Fruit fly (Drosophila melanogaster) whole organism, embryonic: ENCODE data around the gene ghi.
A peak's percentile ranks its signal among the peaks of the same experiment; 100 is the strongest.

Experiments used
- ATbp ChIP-seq: fragments of 200-800 bp; sonication (Bioruptor generic); optimal IDR thresholded peaks from 2 replicates; lab custom pipeline; 2017; ENCODE audit warnings: missing biosample characterization, mild to moderate bottlenecking, missing genetic modification characterization, missing genetic modification reagents
- Adf1 ChIP-seq: fragments of 200-800 bp; sonication (Bioruptor generic); IDR thresholded peaks from 2 replicates; pipeline ENCODE4 v1.3.6; 2022; ENCODE audit warnings: missing biosample characterization, missing genetic modification characterization
- Blimp-1 ChIP-seq: fragments of 200-800 bp; sonication (Bioruptor generic); optimal IDR thresholded peaks from 3 replicates; lab custom pipeline; 2018; ENCODE audit warnings: missing biosample characterization, missing genetic modification characterization, mild to moderate bottlenecking, moderate library complexity, missing genetic modification reagents
- CG10979 ChIP-seq: fragments of 200-800 bp; sonication (Bioruptor generic); optimal IDR thresholded peaks from 2 replicates; lab custom pipeline; 2018; ENCODE audit warnings: missing biosample characterization, mild to moderate bottlenecking, missing genetic modification characterization, moderate library complexity
- CG11504 ChIP-seq: fragments of 200-800 bp; sonication (Bioruptor generic); optimal IDR thresholded peaks from 3 replicates; lab custom pipeline; 2019; ENCODE audit warnings: missing biosample characterization, mild to moderate bottlenecking, missing genetic modification characterization, moderate library complexity
- CG11695 ChIP-seq: fragments of 200-800 bp; sonication (Bioruptor generic); IDR thresholded peaks from 3 replicates; pipeline ENCODE4 v1.3.6; 2022; ENCODE audit warnings: missing biosample characterization, missing genetic modification characterization
- CG12219 ChIP-seq: fragments of 200-800 bp; sonication (Bioruptor generic); optimal IDR thresholded peaks from 3 replicates; lab custom pipeline; 2018; ENCODE audit warnings: missing biosample characterization, mild to moderate bottlenecking, missing genetic modification characterization
- CG13424 ChIP-seq: fragments of 200-800 bp; sonication (Bioruptor generic); optimal IDR thresholded peaks from 2 replicates; lab custom pipeline; 2019; ENCODE audit warnings: missing biosample characterization, mild to moderate bottlenecking, missing genetic modification characterization, moderate library complexity
- CG14441 ChIP-seq: fragments of 200-800 bp; sonication (Bioruptor generic); IDR thresholded peaks from 2 replicates; pipeline ENCODE4 v1.3.6; 2022; ENCODE audit warnings: missing biosample characterization, missing genetic modification characterization
- CG15601 ChIP-seq: fragments of 200-800 bp; sonication (Bioruptor generic); optimal IDR thresholded peaks from 3 replicates; lab custom pipeline; 2019; ENCODE audit warnings: missing biosample characterization, mild to moderate bottlenecking, missing genetic modification characterization, moderate library complexity
- CG17359 ChIP-seq: fragments of 200-800 bp; sonication (Bioruptor generic); optimal IDR thresholded peaks from 3 replicates; lab custom pipeline; 2018; ENCODE audit warnings: missing biosample characterization, mild to moderate bottlenecking, missing genetic modification characterization, moderate library complexity
- CG17385 ChIP-seq: fragments of 200-800 bp; sonication (Bioruptor generic); optimal IDR thresholded peaks from 3 replicates; lab custom pipeline; 2018; ENCODE audit warnings: missing biosample characterization, mild to moderate bottlenecking, missing genetic modification characterization
- CG18599 ChIP-seq: fragments of 200-800 bp; sonication (Bioruptor generic); optimal IDR thresholded peaks from 3 replicates; lab custom pipeline; 2017; ENCODE audit warnings: missing biosample characterization, missing genetic modification characterization, mild to moderate bottlenecking, moderate library complexity, missing genetic modification reagents
- CG2678 ChIP-seq: fragments of 200-800 bp; sonication (Bioruptor generic); optimal IDR thresholded peaks from 3 replicates; lab custom pipeline; 2019; ENCODE audit warnings: missing biosample characterization, mild to moderate bottlenecking, missing genetic modification characterization, moderate library complexity
- CG30403 ChIP-seq: fragments of 200-800 bp; sonication (Bioruptor generic); optimal IDR thresholded peaks from 3 replicates; lab custom pipeline; 2016; ENCODE audit warnings: missing biosample characterization, missing genetic modification characterization
- CG32532 ChIP-seq: fragments of 200-800 bp; sonication (Bioruptor generic); IDR thresholded peaks from 2 replicates; pipeline ENCODE4 v1.3.6; 2022; ENCODE audit warnings: missing biosample characterization, missing genetic modification characterization
- CG3407 ChIP-seq: fragments of 200-800 bp; sonication (Bioruptor generic); optimal IDR thresholded peaks from 2 replicates; lab custom pipeline; 2018; ENCODE audit warnings: missing biosample characterization, mild to moderate bottlenecking, missing genetic modification characterization
- CG3726 ChIP-seq: fragments of 200-800 bp; sonication (Bioruptor generic); IDR thresholded peaks from 3 replicates; pipeline ENCODE4, ENCODE4 v1.3.6; 2022; ENCODE audit warnings: missing biosample characterization, missing genetic modification characterization
- Drgx ChIP-seq: fragments of 200-800 bp; sonication (Bioruptor generic); IDR thresholded peaks from 2 replicates; pipeline ENCODE4 v1.3.6; 2022; ENCODE audit warnings: missing biosample characterization, missing genetic modification characterization
- Hmr ChIP-seq: fragments of 200-800 bp; sonication (Bioruptor generic); optimal IDR thresholded peaks from 3 replicates; lab custom pipeline; 2017; ENCODE audit warnings: mild to moderate bottlenecking, missing biosample characterization, missing genetic modification reagents, missing genetic modification characterization
- Hr51 ChIP-seq, 2 experiments: fragments of 200-800 bp; sonication (Bioruptor generic); optimal IDR thresholded peaks; 2 replicates in 1 of 2; 3 replicates in 1 of 2; lab custom pipeline; 2016 to 2018; ENCODE audit warnings: missing biosample characterization in 2 of 2, missing genetic modification characterization in 2 of 2, mild to moderate bottlenecking in 1 of 2, moderate library complexity in 1 of 2
- Mad ChIP-seq: fragments of 200-800 bp; sonication (Bioruptor generic); optimal IDR thresholded peaks from 2 replicates; lab custom pipeline; 2016; ENCODE audit warnings: missing biosample characterization, missing genetic modification characterization
- Med ChIP-seq: fragments of 200-800 bp; sonication (Bioruptor generic); peaks from one replicate; lab custom pipeline; 2016; ENCODE audit warnings: missing biosample characterization, missing genetic modification characterization, mild to moderate bottlenecking, inconsistent platforms, moderate library complexity
- Oli ChIP-seq: fragments of 200-800 bp; sonication (Bioruptor generic); optimal IDR thresholded peaks from 2 replicates; lab custom pipeline; 2018; ENCODE audit warnings: missing biosample characterization, mild to moderate bottlenecking, missing genetic modification characterization, moderate library complexity
- PHDP ChIP-seq: fragments of 200-800 bp; sonication (Bioruptor generic); optimal IDR thresholded peaks from 3 replicates; lab custom pipeline; 2018; ENCODE audit warnings: missing biosample characterization, mild to moderate bottlenecking, missing genetic modification characterization, moderate library complexity
- Pdp1 ChIP-seq, 2 experiments: fragments of 200-800 bp; sonication (Bioruptor generic); optimal IDR thresholded peaks; 3 replicates each; lab custom pipeline; 2016; ENCODE audit warnings: missing biosample characterization in 2 of 2, missing genetic modification characterization in 2 of 2, mild to moderate bottlenecking in 1 of 2, moderate library complexity in 1 of 2
- Ptx1 ChIP-seq: fragments of 200-800 bp; sonication (Bioruptor generic); IDR thresholded peaks from 2 replicates; pipeline ENCODE4 v1.3.6; 2022; ENCODE audit warnings: missing biosample characterization, missing genetic modification characterization
- Sox100B ChIP-seq: fragments of 200-800 bp; sonication (Bioruptor generic); optimal IDR thresholded peaks from 3 replicates; lab custom pipeline; 2018; ENCODE audit warnings: missing biosample characterization, mild to moderate bottlenecking, missing genetic modification characterization
- Xrp1 ChIP-seq: fragments of 200-800 bp; sonication (Bioruptor generic); IDR thresholded peaks from 2 replicates; pipeline ENCODE4 v1.3.6; 2022; ENCODE audit warnings: missing biosample characterization, missing genetic modification characterization
- ci ChIP-seq: fragments of 200-800 bp; sonication (Bioruptor generic); IDR thresholded peaks from 3 replicates; pipeline ENCODE4 v1.3.6; 2022; ENCODE audit warnings: missing biosample characterization, missing genetic modification characterization
- dmrt99B ChIP-seq: fragments of 200-800 bp; sonication (Bioruptor generic); optimal IDR thresholded peaks from 2 replicates; lab custom pipeline; 2018; ENCODE audit warnings: missing biosample characterization, mild to moderate bottlenecking, missing genetic modification characterization, moderate library complexity
- eyg ChIP-seq: fragments of 200-800 bp; sonication (Bioruptor generic); optimal IDR thresholded peaks from 3 replicates; lab custom pipeline; 2016; ENCODE audit warnings: missing biosample characterization, missing genetic modification characterization
- gem ChIP-seq: fragments of 200-800 bp; sonication (Bioruptor generic); optimal IDR thresholded peaks from 2 replicates; lab custom pipeline; 2019; ENCODE audit warnings: missing biosample characterization, mild to moderate bottlenecking, missing genetic modification characterization, moderate library complexity
- grau ChIP-seq: fragments of 200-800 bp; optimal IDR thresholded peaks from 3 replicates; lab custom pipeline; 2019; ENCODE audit warnings: missing biosample characterization, mild to moderate bottlenecking, missing genetic modification characterization, moderate library complexity
- her ChIP-seq: fragments of 200-800 bp; sonication (Bioruptor generic); optimal IDR thresholded peaks from 2 replicates; lab custom pipeline; 2016; ENCODE audit warnings: missing biosample characterization, missing genetic modification characterization
- hkb ChIP-seq, 2 experiments: fragments of 200-800 bp in 1 of 2; fragments of >200 bp in 1 of 2; sonication (Bioruptor generic) in 1 of 2; IDR thresholded peaks in 1 of 2; optimal IDR thresholded peaks in 1 of 2; 2 replicates each; pipeline versions ENCODE4 v1.3.6 to Lab custom; 2017 to 2022; ENCODE audit warnings: missing biosample characterization in 1 of 2, missing genetic modification characterization in 1 of 2
- ken ChIP-seq: fragments of 200-800 bp; sonication (Bioruptor generic); IDR thresholded peaks from 3 replicates; pipeline ENCODE4 v1.3.6; 2022; ENCODE audit warnings: missing biosample characterization, missing genetic modification characterization
- lmd ChIP-seq: fragments of 200-800 bp; sonication (Bioruptor generic); IDR thresholded peaks from 2 replicates; pipeline ENCODE4 v1.3.6; 2022; ENCODE audit warnings: missing biosample characterization, missing genetic modification characterization
- mam ChIP-seq: fragments of 200-800 bp; sonication (Bioruptor generic); optimal IDR thresholded peaks from 3 replicates; lab custom pipeline; 2016; ENCODE audit warnings: missing biosample characterization, missing genetic modification characterization
- nmo ChIP-seq: fragments of 200-800 bp; sonication (Bioruptor generic); optimal IDR thresholded peaks from 2 replicates; lab custom pipeline; 2018; ENCODE audit warnings: missing biosample characterization, mild to moderate bottlenecking, missing genetic modification characterization, moderate library complexity
- prd ChIP-seq, 3 experiments: fragments of >200 bp in 2 of 3; fragments of 200-800 bp in 1 of 3; sonication (Bioruptor generic) in 1 of 3; optimal IDR thresholded peaks in 2 of 3; IDR thresholded peaks in 1 of 3; 2 replicates in 2 of 3; 3 replicates in 1 of 3; pipeline versions ENCODE4 v1.3.6 to Lab custom; 2017 to 2022; ENCODE audit warnings: missing biosample characterization in 1 of 3, missing genetic modification characterization in 1 of 3
- sens ChIP-seq: fragments of 200-800 bp; sonication (Bioruptor generic); peaks from one replicate; lab custom pipeline; 2016; ENCODE audit warnings: missing biosample characterization, missing genetic modification characterization
- sr ChIP-seq: fragments of 200-800 bp; sonication (Bioruptor generic); IDR thresholded peaks from 3 replicates; pipeline ENCODE4 v1.3.6; 2022; ENCODE audit warnings: missing biosample characterization, missing genetic modification characterization
- stc ChIP-seq: fragments of 200-800 bp; sonication (Bioruptor generic); IDR thresholded peaks from 2 replicates; pipeline ENCODE4 v1.3.6; 2022; ENCODE audit warnings: missing biosample characterization, missing genetic modification characterization
- tin ChIP-seq: fragments of 200-800 bp; sonication (Bioruptor generic); optimal IDR thresholded peaks from 3 replicates; lab custom pipeline; 2016; ENCODE audit warnings: missing biosample characterization, missing genetic modification characterization
- trh ChIP-seq: fragments of 200-800 bp; sonication (Bioruptor generic); optimal IDR thresholded peaks from 2 replicates; lab custom pipeline; 2016; ENCODE audit warnings: missing biosample characterization, missing genetic modification characterization
- twi ChIP-seq: fragments of 200-800 bp; optimal IDR thresholded peaks from 2 replicates; lab custom pipeline; 2019; ENCODE audit warnings: missing biosample characterization, mild to moderate bottlenecking, missing genetic modification characterization, moderate library complexity
- vfl ChIP-seq: fragments of 200-800 bp; sonication (Bioruptor generic); optimal IDR thresholded peaks from 2 replicates; lab custom pipeline; 2016; ENCODE audit warnings: missing biosample characterization, missing genetic modification characterization
- vvl ChIP-seq: fragments of 200-800 bp; sonication (Bioruptor generic); IDR thresholded peaks from 2 replicates; pipeline ENCODE4 v1.3.6; 2022; ENCODE audit warnings: missing biosample characterization, missing genetic modification characterization

Gene ghi

dm6 chr3L:9425838-9426237 lies 25.8 kb upstream of the ghi start:
- peak; percentile 50; the same call in 1 of the 3 replicates for TF ChIP-seq ci (GFP tag; lab: Robert Waterston, UW)
- TF ChIP-seq her (GFP tag; lab: Kevin White, UChicago), result no peak
- no peak for TF ChIP-seq trh (GFP tag; lab: Kevin White, UChicago)
- TF ChIP-seq mam (GFP tag; lab: Kevin White, UChicago), result peak; percentile 13
- peak; percentile 14; the same call in 1 of the 2 replicates for TF ChIP-seq Xrp1
- peak; percentile 10 for TF ChIP-seq PHDP (tag; lab: Kevin White, UChicago)
- TF ChIP-seq gem (tag; lab: Kevin White, UChicago), result peak; percentile 47
- peak; percentile 35 for TF ChIP-seq grau (tag; lab: Kevin White, UChicago)
- no peak for TF ChIP-seq prd (optimal IDR thresholded peaks at IDR 0.05; lab: Kevin White, UChicago)
- TF ChIP-seq prd (GFP tag; IDR thresholded peaks at IDR 0.05; lab: Robert Waterston, UW), result no peak
- TF ChIP-seq CG11504 (tag; lab: Kevin White, UChicago), result peak; percentile 48
- TF ChIP-seq Ptx1 (GFP tag; lab: Robert Waterston, UW), result no peak
- peak; percentile 9 for TF ChIP-seq Blimp-1 (GFP tag; lab: Kevin White, UChicago)
- TF ChIP-seq Drgx (GFP tag; lab: Robert Waterston, UW), result peak; percentile 25; the same call in 1 of the 2 replicates
- peak; percentile 76 for TF ChIP-seq vvl (GFP tag; lab: Robert Waterston, UW)
- TF ChIP-seq CG15601 (tag; lab: Kevin White, UChicago), result peak; percentile 10
- TF ChIP-seq Oli (tag; lab: Kevin White, UChicago), result peak; percentile 21
- TF ChIP-seq CG17385, result peak; percentile 20
- peak; percentile 61 for TF ChIP-seq sens
- TF ChIP-seq Med (GFP tag; lab: Kevin White, UChicago), result peak; percentile 69
- no peak for TF ChIP-seq CG3726
- peak; percentile 32 for TF ChIP-seq CG12219 (GFP tag; lab: Kevin White, UChicago)
- peak; percentile 16; the same call in 1 of the 2 replicates for TF ChIP-seq CG32532 (GFP tag; lab: Robert Waterston, UW)
- TF ChIP-seq ken (GFP tag; lab: Robert Waterston, UW), result 0 out of 3 replicates have a peak, but pooled peaks have one; percentile 17
- peak; percentile 14 for TF ChIP-seq Hmr
- TF ChIP-seq Sox100B, result peak; percentile 42
- peak; percentile 29 for TF ChIP-seq ATbp (GFP tag; lab: Kevin White, UChicago)
- TF ChIP-seq CG30403, result peak; percentile 29
- peak; percentile 18; the same call in 1 of the 2 replicates for TF ChIP-seq lmd (GFP tag; lab: Robert Waterston, UW)
- TF ChIP-seq tin (GFP tag; lab: Kevin White, UChicago), result peak; percentile 25
- TF ChIP-seq Pdp1 (GFP tag; optimal IDR thresholded peaks at IDR 0.05; lab: Kevin White, UChicago), result peak in 1 of 2 experiments; percentile 73
- TF ChIP-seq stc (GFP tag; lab: Robert Waterston, UW), result peak; percentile 17; the same call in 1 of the 2 replicates
- TF ChIP-seq twi, result no peak
- no peak for TF ChIP-seq Mad (GFP tag; lab: Kevin White, UChicago)
- peak; percentile 24; the same call in 1 of the 3 replicates for TF ChIP-seq CG11695 (GFP tag; lab: Robert Waterston, UW)
- peak; percentile 16 for TF ChIP-seq nmo (GFP tag; lab: Kevin White, UChicago)
- TF ChIP-seq sr, result peak; percentile 19; the same call in 1 of the 3 replicates
- TF ChIP-seq vfl (GFP tag; lab: Kevin White, UChicago), result peak; percentile 12
- peak; percentile 26; the same call in 1 of the 2 replicates for TF ChIP-seq CG14441 (GFP tag; lab: Robert Waterston, UW)
- no peak for TF ChIP-seq eyg (GFP tag; lab: Kevin White, UChicago)
- no peak for TF ChIP-seq CG3407 (GFP tag; lab: Kevin White, UChicago)
- peak; percentile 23 for TF ChIP-seq CG18599 (GFP tag; lab: Kevin White, UChicago)
- TF ChIP-seq CG13424 (tag; lab: Kevin White, UChicago), result peak; percentile 28
- TF ChIP-seq CG2678 (tag; lab: Kevin White, UChicago), result peak; percentile 32
- TF ChIP-seq Adf1 (GFP tag; lab: Robert Waterston, UW), result no peak
- TF ChIP-seq CG10979, result peak; percentile 12
- peak; percentile 35 for TF ChIP-seq CG17359 (tag; lab: Kevin White, UChicago)
- TF ChIP-seq Hr51 (GFP tag; optimal IDR thresholded peaks at IDR 0.05; lab: Kevin White, UChicago), result peak in 1 of 2 experiments; percentile 40
- TF ChIP-seq dmrt99B (tag; lab: Kevin White, UChicago), result peak; percentile 26
- no peak for TF ChIP-seq hkb (optimal IDR thresholded peaks at IDR 0.05; lab: Kevin White, UChicago)
- TF ChIP-seq hkb (GFP tag; IDR thresholded peaks at IDR 0.05; lab: Robert Waterston, UW), result peak; percentile 10; the same call in 1 of the 2 replicates
